Fruit fly (Drosophila melanogaster) whole organism, prepupa: Measurements from ENCODE around the gene CG11342.

Source experiments
- Blimp-1 ChIP-seq: fragments of 200-800 bp; sonication (Bioruptor generic); optimal IDR thresholded peaks from 3 replicates; lab custom pipeline; 2017; ENCODE audit warnings: missing biosample characterization, missing genetic modification characterization, mild to moderate bottlenecking, moderate library complexity, missing genetic modification reagents
- CG10631 ChIP-seq: fragments of 200-800 bp; sonication (Bioruptor generic); optimal IDR thresholded peaks from 2 replicates; lab custom pipeline; 2016; ENCODE audit warnings: missing biosample characterization, missing genetic modification characterization
- CG11762 ChIP-seq: fragments of 200-800 bp; sonication (Bioruptor generic); optimal IDR thresholded peaks from 3 replicates; lab custom pipeline; 2016; ENCODE audit warnings: missing biosample characterization, missing genetic modification characterization; ENCODE audit not compliant: insufficient read depth
- CG11902 ChIP-seq: fragments of 200-800 bp; sonication (Bioruptor generic); optimal IDR thresholded peaks from 3 replicates; lab custom pipeline; 2016; ENCODE audit warnings: missing biosample characterization, missing genetic modification characterization
- CG15336 ChIP-seq: fragments of 200-800 bp; sonication (Bioruptor generic); IDR thresholded peaks from 2 replicates; pipeline ENCODE4 v1.3.6; 2022; ENCODE audit warnings: missing biosample characterization, missing genetic modification characterization
- CG16779 ChIP-seq: fragments of 200-800 bp; sonication (Bioruptor generic); optimal IDR thresholded peaks from 3 replicates; lab custom pipeline; 2017; ENCODE audit warnings: missing biosample characterization, mild to moderate bottlenecking, missing genetic modification characterization
- CG32006 ChIP-seq: fragments of 200-800 bp; sonication (Bioruptor generic); optimal IDR thresholded peaks from 3 replicates; lab custom pipeline; 2017; ENCODE audit warnings: missing biosample characterization, mild to moderate bottlenecking, missing genetic modification characterization
- CG34406 ChIP-seq: fragments of 200-800 bp; sonication (Bioruptor generic); optimal IDR thresholded peaks from 3 replicates; lab custom pipeline; 2016; ENCODE audit warnings: missing biosample characterization, missing genetic modification characterization
- CG4318 ChIP-seq: fragments of 200-800 bp; sonication (Bioruptor generic); optimal IDR thresholded peaks from 3 replicates; lab custom pipeline; 2017; ENCODE audit warnings: missing biosample characterization, mild to moderate bottlenecking, missing genetic modification characterization
- CG6163 ChIP-seq: fragments of 200-800 bp; sonication (Bioruptor generic); IDR thresholded peaks from 3 replicates; pipeline ENCODE4 v1.3.6; 2022; ENCODE audit warnings: missing biosample characterization, missing genetic modification characterization
- CG6792 ChIP-seq: fragments of 200-800 bp; sonication (Bioruptor generic); optimal IDR thresholded peaks from 3 replicates; lab custom pipeline; 2016; ENCODE audit warnings: missing biosample characterization, missing genetic modification characterization
- CG8632 ChIP-seq: fragments of 200-800 bp; sonication (Bioruptor generic); optimal IDR thresholded peaks from 3 replicates; lab custom pipeline; 2016; ENCODE audit warnings: missing biosample characterization, missing genetic modification characterization
- CG9139 ChIP-seq: fragments of 200-800 bp; sonication (Bioruptor generic); optimal IDR thresholded peaks from 3 replicates; lab custom pipeline; 2017; ENCODE audit warnings: missing biosample characterization, mild to moderate bottlenecking, missing genetic modification characterization
- Eip93F ChIP-seq: fragments of 200-800 bp; sonication (Bioruptor generic); optimal IDR thresholded peaks from 2 replicates; lab custom pipeline; 2016; ENCODE audit warnings: missing biosample characterization, mild to moderate bottlenecking, missing genetic modification characterization
- Gug ChIP-seq: fragments of 200-800 bp; sonication (Bioruptor generic); IDR thresholded peaks from 2 replicates; pipeline ENCODE4 v1.3.6; 2022; ENCODE audit warnings: missing biosample characterization, missing genetic modification characterization
- Hr39 ChIP-seq: fragments of 200-800 bp; sonication (Bioruptor generic); optimal IDR thresholded peaks from 2 replicates; lab custom pipeline; 2016; ENCODE audit warnings: missing biosample characterization, missing genetic modification characterization
- Lpt ChIP-seq: fragments of 200-800 bp; sonication (Bioruptor generic); optimal IDR thresholded peaks from 3 replicates; lab custom pipeline; 2016; ENCODE audit warnings: missing biosample characterization, missing genetic modification characterization
- Smox ChIP-seq: fragments of 200-800 bp; sonication (Bioruptor generic); optimal IDR thresholded peaks from 3 replicates; lab custom pipeline; 2016; ENCODE audit warnings: missing biosample characterization, missing genetic modification characterization
- Sox15 ChIP-seq: fragments of 200-800 bp; sonication (Bioruptor generic); optimal IDR thresholded peaks from 3 replicates; lab custom pipeline; 2016; ENCODE audit warnings: missing biosample characterization, missing genetic modification characterization
- achi ChIP-seq: fragments of 200-800 bp; sonication (Bioruptor generic); optimal IDR thresholded peaks from 3 replicates; lab custom pipeline; 2016; ENCODE audit warnings: missing biosample characterization, missing genetic modification characterization
- acj6 ChIP-seq: fragments of 200-800 bp; sonication (Bioruptor generic); optimal IDR thresholded peaks from 3 replicates; lab custom pipeline; 2016; ENCODE audit warnings: missing biosample characterization, missing genetic modification characterization
- dsx ChIP-seq: fragments of 200-800 bp; optimal IDR thresholded peaks from 3 replicates; lab custom pipeline; 2019; ENCODE audit warnings: missing biosample characterization, mild to moderate bottlenecking, missing genetic modification characterization, moderate library complexity; ENCODE audit not compliant: poor library complexity, severe bottlenecking
- fkh ChIP-seq: fragments of 200-800 bp; sonication (Bioruptor generic); optimal IDR thresholded peaks from 3 replicates; lab custom pipeline; 2017; ENCODE audit warnings: missing biosample characterization, mild to moderate bottlenecking, missing genetic modification characterization, moderate library complexity
- salr ChIP-seq, 2 experiments: fragments of 200-800 bp; sonication (Bioruptor generic); optimal IDR thresholded peaks; 3 replicates each; lab custom pipeline; 2016 to 2018; ENCODE audit warnings: missing biosample characterization in 2 of 2, missing genetic modification characterization in 2 of 2, mild to moderate bottlenecking in 1 of 2
- topi ChIP-seq: fragments of 200-800 bp; sonication (Bioruptor generic); optimal IDR thresholded peaks from 3 replicates; lab custom pipeline; 2016; ENCODE audit warnings: missing biosample characterization, missing genetic modification characterization

Gene CG11342

dm6 chr3L:4318677-4319580 is 48.3 kb downstream of the CG11342 start, which contains the start of gene PMP34:
Gene PMP34 (plus strand): TSS chr3L:4318755.
- 0 out of 2 replicates have a peak, but pooled peaks have one; percentile 10 for TF ChIP-seq CG15336 (GFP tag; lab: Robert Waterston, UW)
- no peak for TF ChIP-seq CG8632 (GFP tag; lab: Kevin White, UChicago)
- no peak for TF ChIP-seq Smox
- no peak for TF ChIP-seq CG6792
- peak; percentile 71 for TF ChIP-seq dsx (GFP tag; lab: Kevin White, UChicago)
- no peak for TF ChIP-seq acj6 (GFP tag; lab: Kevin White, UChicago)
- no peak for TF ChIP-seq Gug
- no peak for TF ChIP-seq Lpt (GFP tag; lab: Kevin White, UChicago)
- TF ChIP-seq CG9139 = no peak
- no peak for TF ChIP-seq CG4318
- TF ChIP-seq CG34406 (GFP tag; lab: Kevin White, UChicago) = no peak
- no peak for TF ChIP-seq CG11762 (GFP tag; lab: Kevin White, UChicago)
- no peak for TF ChIP-seq Hr39
- TF ChIP-seq Blimp-1 (GFP tag; lab: Kevin White, UChicago) = no peak
- TF ChIP-seq CG6163 (GFP tag; lab: Robert Waterston, UW) = no peak
- TF ChIP-seq CG11902 (GFP tag; lab: Kevin White, UChicago) = no peak
- no peak for TF ChIP-seq Eip93F (GFP tag; lab: Kevin White, UChicago)
- TF ChIP-seq salr (GFP tag; optimal IDR thresholded peaks at IDR 0.05; lab: Kevin White, UChicago) = no peak
- no peak for TF ChIP-seq Sox15 (GFP tag; lab: Kevin White, UChicago)
- TF ChIP-seq CG32006 (GFP tag; lab: Kevin White, UChicago) = no peak
- TF ChIP-seq fkh (GFP tag; lab: Kevin White, UChicago) = peak; percentile 60
- no peak for TF ChIP-seq achi
- TF ChIP-seq topi (GFP tag; lab: Kevin White, UChicago) = no peak
- no peak for TF ChIP-seq CG16779 (tag; lab: Kevin White, UChicago)
- no peak for TF ChIP-seq CG10631
